Worm (Caenorhabditis elegans) whole organism, young adult: ENCODE measurements around the gene kin-19.

Source experiments
- F57C9.4 ChIP-seq: sonication (generic microtip); optimal IDR thresholded peaks from 2 replicates; lab custom pipeline; 2017; ENCODE audit warnings: mild to moderate bottlenecking, missing genetic modification characterization, missing compliant biosample characterization
- Y79H2A.3 ChIP-seq: fragments of 200-800 bp; sonication (Bioruptor generic); conservative IDR thresholded peaks from 2 replicates; pipeline ENCODE4 v1.3.6; 2022; ENCODE audit warnings: missing genetic modification reagents, missing genetic modification characterization, missing compliant biosample characterization
- ama-1 ChIP-seq, 3 experiments: fragments of 150-350 bp in 1 of 3; sonication (generic microtip) in 2 of 3; optimal IDR thresholded peaks; 2 replicates each; lab custom pipeline; 2014 to 2018; ENCODE audit warnings: missing biosample characterization in 2 of 3, missing genetic modification characterization in 2 of 3, missing genetic modification reagents in 2 of 3
- him-1 ChIP-seq: sonication (generic microtip); optimal IDR thresholded peaks from 2 replicates; lab custom pipeline; 2016; ENCODE audit warnings: missing genotype, missing genetic modification reagents, missing genetic modification characterization, missing compliant biosample characterization
- lin-40 ChIP-seq: sonication (generic microtip); optimal IDR thresholded peaks from 2 replicates; lab custom pipeline; 2016; ENCODE audit warnings: missing genetic modification characterization, mild to moderate bottlenecking, missing compliant biosample characterization, missing genotype, missing genetic modification reagents
- mcd-1 ChIP-seq: fragments of 200-800 bp; sonication (Bioruptor generic); IDR thresholded peaks from 2 replicates; pipeline ENCODE4 v1.3.6; 2022; ENCODE audit warnings: missing genetic modification reagents, missing genetic modification characterization, missing compliant biosample characterization
- snpc-1.3 ChIP-seq: sonication (generic microtip); optimal IDR thresholded peaks from 2 replicates; lab custom pipeline; 2017; ENCODE audit warnings: missing genetic modification characterization, mild to moderate bottlenecking, missing compliant biosample characterization, antibody characterized with exemption, moderate library complexity, missing genotype, missing genetic modification reagents; ENCODE audit not compliant: insufficient read depth
- tbp1 ChIP-seq: fragments of 200-800 bp; sonication (Bioruptor generic); optimal IDR thresholded peaks from 2 replicates; lab custom pipeline; 2018; ENCODE audit warnings: mild to moderate bottlenecking, missing genetic modification characterization, missing compliant biosample characterization
- tbx-9 ChIP-seq: sonication (generic microtip); optimal IDR thresholded peaks from 2 replicates; lab custom pipeline; 2016; ENCODE audit warnings: borderline replicate concordance, missing genetic modification characterization, inconsistent platforms, missing compliant biosample characterization

ce11 chrIII:4107227-4107626 is 20.8 kb upstream of the kin-19 start:
- TF ChIP-seq F57C9.4 (tag; lab: Kevin White, UChicago) (no peak), tbx-9 (tag; lab: Kevin White, UChicago) (no peak), snpc-1.3 (tag; lab: Kevin White, UChicago) (no peak), ama-1 (optimal IDR thresholded peaks at IDR 0.05; lab: Kevin White, UChicago) (no peak), ama-1 (GFP tag; optimal IDR thresholded peaks at IDR 0.05; lab: Kevin White, UChicago) (no peak), Y79H2A.3 (GFP tag; lab: Robert Waterston, UW) (no peak), mcd-1 (no peak), tbp1 (GFP tag; lab: Kevin White, UChicago) (no peak), him-1 (tag; lab: Kevin White, UChicago) (no peak), lin-40 (tag; lab: Kevin White, UChicago) (no peak)
